Fruit fly (Drosophila melanogaster) whole organism, embryonic: ENCODE data around the gene dpr10.

Experiments
- Abd-B ChIP-seq: fragments of 200-800 bp; sonication (Bioruptor generic); optimal IDR thresholded peaks from 2 replicates; lab custom pipeline; 2018; ENCODE audit warnings: missing biosample characterization, mild to moderate bottlenecking, missing genetic modification characterization, moderate library complexity
- Bgb ChIP-seq: fragments of 200-800 bp; sonication (Bioruptor generic); IDR thresholded peaks from 2 replicates; pipeline ENCODE4 v1.3.6; 2022; ENCODE audit warnings: missing biosample characterization, missing genetic modification characterization; ENCODE audit not compliant: partially characterized antibody
- Blimp-1 ChIP-seq: fragments of 200-800 bp; sonication (Bioruptor generic); optimal IDR thresholded peaks from 3 replicates; lab custom pipeline; 2018; ENCODE audit warnings: missing biosample characterization, missing genetic modification characterization, mild to moderate bottlenecking, moderate library complexity, missing genetic modification reagents
- CG10543 ChIP-seq: fragments of 200-800 bp; sonication (Bioruptor generic); optimal IDR thresholded peaks from 3 replicates; lab custom pipeline; 2017; ENCODE audit warnings: missing biosample characterization, mild to moderate bottlenecking, missing genetic modification characterization, moderate library complexity
- CG10654 ChIP-seq: fragments of 200-800 bp; sonication (Bioruptor generic); optimal IDR thresholded peaks from 2 replicates; lab custom pipeline; 2016; ENCODE audit warnings: missing biosample characterization, missing genetic modification characterization
- CG11723 ChIP-seq: fragments of 200-800 bp; sonication (Bioruptor generic); optimal IDR thresholded peaks from 2 replicates; lab custom pipeline; 2017; ENCODE audit warnings: missing biosample characterization, mild to moderate bottlenecking, missing genetic modification characterization
- CG12071 ChIP-seq: fragments of 200-800 bp; sonication (Bioruptor generic); optimal IDR thresholded peaks from 3 replicates; lab custom pipeline; 2018; ENCODE audit warnings: missing biosample characterization, mild to moderate bottlenecking, missing genetic modification characterization
- CG12769 ChIP-seq: fragments of 200-800 bp; sonication (Bioruptor generic); optimal IDR thresholded peaks from 2 replicates; lab custom pipeline; 2019; ENCODE audit warnings: missing biosample characterization, mild to moderate bottlenecking, missing genetic modification characterization, moderate library complexity
- CG13894 ChIP-seq: fragments of 200-800 bp; sonication (Bioruptor generic); optimal IDR thresholded peaks from 3 replicates; lab custom pipeline; 2018; ENCODE audit warnings: missing biosample characterization, mild to moderate bottlenecking, missing genetic modification characterization, moderate library complexity
- CG1529 ChIP-seq: fragments of 200-800 bp; sonication (Bioruptor generic); optimal IDR thresholded peaks from 3 replicates; lab custom pipeline; 2018; ENCODE audit warnings: missing biosample characterization, missing genetic modification characterization
- CG16779 ChIP-seq: fragments of 200-800 bp; sonication (Bioruptor generic); IDR thresholded peaks from 2 replicates; pipeline ENCODE4 v1.3.6; 2022; ENCODE audit warnings: missing biosample characterization, missing genetic modification characterization
- CG30431 ChIP-seq: fragments of 200-800 bp; sonication (Bioruptor generic); optimal IDR thresholded peaks from 2 replicates; lab custom pipeline; 2017; ENCODE audit warnings: missing biosample characterization, missing genetic modification characterization
- CG3163 ChIP-seq: fragments of 200-800 bp; sonication (Bioruptor generic); optimal IDR thresholded peaks from 3 replicates; lab custom pipeline; 2016; ENCODE audit warnings: missing biosample characterization, missing genetic modification characterization
- CG32532 ChIP-seq: fragments of 200-800 bp; sonication (Bioruptor generic); IDR thresholded peaks from 2 replicates; pipeline ENCODE4 v1.3.6; 2022; ENCODE audit warnings: missing biosample characterization, missing genetic modification characterization
- CG6175 ChIP-seq: fragments of 200-800 bp; sonication (Bioruptor generic); IDR thresholded peaks from 3 replicates; pipeline ENCODE4 v1.3.6; 2022; ENCODE audit warnings: missing biosample characterization, missing genetic modification characterization
- CG6765 ChIP-seq: fragments of 200-800 bp; sonication (Bioruptor generic); optimal IDR thresholded peaks from 3 replicates; lab custom pipeline; 2017; ENCODE audit warnings: missing biosample characterization, mild to moderate bottlenecking, missing genetic modification characterization
- CG7987 ChIP-seq: fragments of 200-800 bp; sonication (Bioruptor generic); optimal IDR thresholded peaks from 2 replicates; lab custom pipeline; 2018; ENCODE audit warnings: missing biosample characterization, mild to moderate bottlenecking, missing genetic modification characterization, moderate library complexity
- CG8290 ChIP-seq, 3 experiments: fragments of 200-800 bp; sonication (Bioruptor generic); optimal IDR thresholded peaks; 2 replicates each; lab custom pipeline; 2016 to 2019; ENCODE audit warnings: missing biosample characterization in 3 of 3, missing genetic modification characterization in 3 of 3, mild to moderate bottlenecking in 2 of 3, moderate library complexity in 1 of 3
- CG9437 ChIP-seq: fragments of 200-800 bp; sonication (Bioruptor generic); optimal IDR thresholded peaks from 2 replicates; lab custom pipeline; 2018; ENCODE audit warnings: missing biosample characterization, mild to moderate bottlenecking, missing genetic modification characterization
- CoRest ChIP-seq: fragments of 200-800 bp; sonication (Bioruptor generic); optimal IDR thresholded peaks from 3 replicates; lab custom pipeline; 2018; ENCODE audit warnings: missing biosample characterization, mild to moderate bottlenecking, missing genetic modification characterization, moderate library complexity
- Deaf1 ChIP-seq: fragments of 200-800 bp; optimal IDR thresholded peaks from 3 replicates; lab custom pipeline; 2019; ENCODE audit warnings: missing biosample characterization, mild to moderate bottlenecking, missing genetic modification characterization, moderate library complexity
- Ets65A ChIP-seq: fragments of 200-800 bp; sonication (Bioruptor generic); peaks from one replicate; lab custom pipeline; 2016; ENCODE audit warnings: missing biosample characterization, missing genetic modification characterization
- HHEX ChIP-seq: fragments of 200-800 bp; sonication (Bioruptor generic); optimal IDR thresholded peaks from 3 replicates; lab custom pipeline; 2017; ENCODE audit warnings: missing biosample characterization, mild to moderate bottlenecking, missing genetic modification characterization, missing genetic modification reagents
- HmgZ ChIP-seq: fragments of 200-800 bp; sonication (Bioruptor generic); optimal IDR thresholded peaks from 2 replicates; lab custom pipeline; 2018; ENCODE audit warnings: missing biosample characterization, mild to moderate bottlenecking, missing genetic modification characterization
- Hmr ChIP-seq: fragments of 200-800 bp; sonication (Bioruptor generic); optimal IDR thresholded peaks from 3 replicates; lab custom pipeline; 2017; ENCODE audit warnings: mild to moderate bottlenecking, missing biosample characterization, missing genetic modification reagents, missing genetic modification characterization
- Hr51 ChIP-seq, 2 experiments: fragments of 200-800 bp; sonication (Bioruptor generic); optimal IDR thresholded peaks; 2 replicates in 1 of 2; 3 replicates in 1 of 2; lab custom pipeline; 2016 to 2018; ENCODE audit warnings: missing biosample characterization in 2 of 2, missing genetic modification characterization in 2 of 2, mild to moderate bottlenecking in 1 of 2, moderate library complexity in 1 of 2
- Jarid2 ChIP-seq: fragments of 200-800 bp; sonication (Bioruptor generic); optimal IDR thresholded peaks from 3 replicates; lab custom pipeline; 2017; ENCODE audit warnings: mild to moderate bottlenecking, missing biosample characterization, missing genetic modification reagents, missing genetic modification characterization
- MTF-1 ChIP-seq: fragments of 200-800 bp; sonication (Bioruptor generic); optimal IDR thresholded peaks from 2 replicates; lab custom pipeline; 2018; ENCODE audit warnings: missing biosample characterization, mild to moderate bottlenecking, missing genetic modification characterization, borderline replicate concordance
- Max ChIP-seq: fragments of 200-800 bp; sonication (Bioruptor generic); optimal IDR thresholded peaks from 2 replicates; lab custom pipeline; 2016; ENCODE audit warnings: missing biosample characterization, mild to moderate bottlenecking, missing genetic modification characterization
- Mrtf ChIP-seq: fragments of 200-800 bp; sonication (Bioruptor generic); IDR thresholded peaks from 3 replicates; pipeline ENCODE4 v1.3.6; 2022; ENCODE audit warnings: missing biosample characterization, missing genetic modification characterization
- Opbp ChIP-seq: fragments of 200-800 bp; sonication (Bioruptor generic); IDR thresholded peaks from 3 replicates; pipeline ENCODE4 v1.3.6; 2022; ENCODE audit warnings: missing biosample characterization, missing genetic modification characterization; ENCODE audit not compliant: partially characterized antibody
- Trl ChIP-seq, 3 experiments: fragments of >200 bp in 2 of 3; fragments of 200-800 bp in 1 of 3; sonication (Bioruptor generic) in 1 of 3; optimal IDR thresholded peaks; 2 replicates in 1 of 3; 3 replicates in 2 of 3; lab custom pipeline; 2016 to 2017; ENCODE audit warnings: missing biosample characterization in 1 of 3, missing genetic modification characterization in 1 of 3
- abd-A ChIP-seq: fragments of 200-800 bp; sonication (Bioruptor generic); optimal IDR thresholded peaks from 3 replicates; lab custom pipeline; 2019; ENCODE audit warnings: missing biosample characterization, mild to moderate bottlenecking, missing genetic modification characterization, moderate library complexity
- cg ChIP-seq: fragments of 200-800 bp; sonication (Bioruptor generic); optimal IDR thresholded peaks from 3 replicates; lab custom pipeline; 2019; ENCODE audit warnings: missing biosample characterization, mild to moderate bottlenecking, missing genetic modification characterization, moderate library complexity
- ci ChIP-seq: fragments of 200-800 bp; sonication (Bioruptor generic); IDR thresholded peaks from 3 replicates; pipeline ENCODE4 v1.3.6; 2022; ENCODE audit warnings: missing biosample characterization, missing genetic modification characterization
- crol ChIP-seq: fragments of 200-800 bp; sonication (Bioruptor generic); IDR thresholded peaks from 2 replicates; pipeline ENCODE4 v1.3.6; 2022; ENCODE audit warnings: missing biosample characterization, missing genetic modification characterization
- ftz-f1 ChIP-seq: fragments of 200-800 bp; sonication (Bioruptor generic); optimal IDR thresholded peaks from 2 replicates; lab custom pipeline; 2016; ENCODE audit warnings: missing biosample characterization, missing genetic modification characterization
- hb ChIP-seq: fragments of 200-800 bp; sonication (Bioruptor generic); IDR thresholded peaks from 3 replicates; pipeline ENCODE4 v1.3.6; 2022; ENCODE audit warnings: missing biosample characterization, missing genetic modification characterization; ENCODE audit not compliant: partially characterized antibody
- hkb ChIP-seq, 2 experiments: fragments of 200-800 bp in 1 of 2; fragments of >200 bp in 1 of 2; sonication (Bioruptor generic) in 1 of 2; IDR thresholded peaks in 1 of 2; optimal IDR thresholded peaks in 1 of 2; 2 replicates each; pipeline versions ENCODE4 v1.3.6 to Lab custom; 2017 to 2022; ENCODE audit warnings: missing biosample characterization in 1 of 2, missing genetic modification characterization in 1 of 2
- insv ChIP-seq, 2 experiments: fragments of 200-800 bp; sonication (Bioruptor generic); optimal IDR thresholded peaks; 3 replicates each; lab custom pipeline; 2016 to 2018; ENCODE audit warnings: missing biosample characterization in 2 of 2, missing genetic modification characterization in 2 of 2
- knrl ChIP-seq: fragments of 200-800 bp; sonication (Bioruptor generic); IDR thresholded peaks from 3 replicates; pipeline ENCODE4 v1.3.6; 2022; ENCODE audit warnings: missing biosample characterization, missing genetic modification characterization; ENCODE audit not compliant: partially characterized antibody
- lab ChIP-seq: fragments of 200-800 bp; sonication (Bioruptor generic); optimal IDR thresholded peaks from 3 replicates; lab custom pipeline; 2017; ENCODE audit warnings: missing biosample characterization, missing genetic modification characterization, mild to moderate bottlenecking, moderate library complexity, missing genetic modification reagents
- mirr ChIP-seq: fragments of 200-800 bp; sonication (Bioruptor generic); optimal IDR thresholded peaks from 3 replicates; lab custom pipeline; 2018; ENCODE audit warnings: missing biosample characterization, mild to moderate bottlenecking, missing genetic modification characterization
- scrt ChIP-seq: fragments of 200-800 bp; sonication (Bioruptor generic); optimal IDR thresholded peaks from 2 replicates; lab custom pipeline; 2018; ENCODE audit warnings: missing biosample characterization, mild to moderate bottlenecking, missing genetic modification characterization, moderate library complexity
- sd ChIP-seq: fragments of 200-800 bp; sonication (Bioruptor generic); optimal IDR thresholded peaks from 3 replicates; lab custom pipeline; 2018; ENCODE audit warnings: missing biosample characterization, mild to moderate bottlenecking, missing genetic modification characterization, moderate library complexity
- so ChIP-seq: fragments of 200-800 bp; sonication (Bioruptor generic); IDR thresholded peaks from 3 replicates; pipeline ENCODE4 v1.3.6; 2022; ENCODE audit warnings: missing biosample characterization, missing genetic modification characterization
- zen2 ChIP-seq: fragments of 200-800 bp; sonication (Bioruptor generic); IDR thresholded peaks from 3 replicates; pipeline ENCODE4 v1.3.6; 2022; ENCODE audit warnings: missing biosample characterization, missing genetic modification characterization; ENCODE audit not compliant: partially characterized antibody

dpr10 gene

dm6 chr3L:10185924-10186323 lies at the start of gene dpr10:
Gene dpr10, minus strand, starts transcription at chr3L:10186108.
- TF ChIP-seq CG12769 (tag; lab: Kevin White, UChicago) (peak; percentile 86), hb (GFP tag; lab: Robert Waterston, UW) (no peak), cg (GFP tag; lab: Kevin White, UChicago) (peak; percentile 22), HHEX (GFP tag; lab: Kevin White, UChicago) (no peak), CG10654 (GFP tag; lab: Kevin White, UChicago) (no peak), CG8290 (GFP tag; optimal IDR thresholded peaks at IDR 0.05; lab: Kevin White, UChicago) (no peak), CG8290 (tag; optimal IDR thresholded peaks at IDR 0.05; lab: Kevin White, UChicago) (peak in 1 of 2 experiments; percentile 51), ci (GFP tag; lab: Robert Waterston, UW) (0 out of 3 replicates have a peak, but pooled peaks have one; percentile 42), CG9437 (GFP tag; lab: Kevin White, UChicago) (no peak), CoRest (no peak), lab (GFP tag; lab: Kevin White, UChicago) (peak; percentile 40), Mrtf (GFP tag; lab: Robert Waterston, UW) (no peak), Jarid2 (GFP tag; lab: Kevin White, UChicago) (peak; percentile 80), sd (tag; lab: Kevin White, UChicago) (peak; percentile 4), Bgb (peak; percentile 33; the same call in 1 of the 2 replicates), CG6765 (GFP tag; lab: Kevin White, UChicago) (peak; percentile 16), CG32532 (GFP tag; lab: Robert Waterston, UW) (0 out of 2 replicates have a peak, but pooled peaks have one; percentile 8), CG10543 (peak; percentile 37), Opbp (no peak), Max (GFP tag; lab: Kevin White, UChicago) (no peak), so (GFP tag; lab: Robert Waterston, UW) (0 out of 3 replicates have a peak, but pooled peaks have one; percentile 33), insv (GFP tag; optimal IDR thresholded peaks at IDR 0.05; lab: Kevin White, UChicago) (no peak), abd-A (tag; lab: Kevin White, UChicago) (peak; percentile 89), ftz-f1 (GFP tag; lab: Kevin White, UChicago) (peak; percentile 4), mirr (GFP tag; lab: Kevin White, UChicago) (peak; percentile 28), MTF-1 (GFP tag; lab: Kevin White, UChicago) (no peak), CG16779 (peak; percentile 63; the same call in 1 of the 2 replicates), CG6175 (GFP tag; lab: Robert Waterston, UW) (no peak), CG30431 (GFP tag; lab: Kevin White, UChicago) (no peak), Blimp-1 (peak; percentile 53), knrl (GFP tag; lab: Robert Waterston, UW) (peak; percentile 31; the same call in 1 of the 3 replicates), Hmr (peak; percentile 21), hkb (optimal IDR thresholded peaks at IDR 0.05; lab: Kevin White, UChicago) (no peak), hkb (GFP tag; IDR thresholded peaks at IDR 0.05; lab: Robert Waterston, UW) (0 out of 2 replicates have a peak, but pooled peaks have one; percentile 17), crol (peak; percentile 89), Hr51 (GFP tag; optimal IDR thresholded peaks at IDR 0.05; lab: Kevin White, UChicago) (peak in 1 of 2 experiments; percentile 18), CG11723 (no peak), Deaf1 (peak; percentile 99), HmgZ (no peak), CG12071 (GFP tag; lab: Kevin White, UChicago) (peak; percentile 26), CG3163 (GFP tag; lab: Kevin White, UChicago) (peak; percentile 76), CG7987 (GFP tag; lab: Kevin White, UChicago) (peak; percentile 10), CG13894 (tag; lab: Kevin White, UChicago) (peak; percentile 69), Trl (optimal IDR thresholded peaks at IDR 0.05; lab: Kevin White, UChicago) (peak; percentile 18 to 38), Trl (GFP tag; optimal IDR thresholded peaks at IDR 0.05; lab: Kevin White, UChicago) (no peak), zen2 (GFP tag; lab: Robert Waterston, UW) (0 out of 3 replicates have a peak, but pooled peaks have one; percentile 39), Abd-B (GFP tag; lab: Kevin White, UChicago) (no peak), CG1529 (no peak), Ets65A (peak; percentile 88), scrt (GFP tag; lab: Kevin White, UChicago) (peak; percentile 40)
